Worm (Caenorhabditis elegans): ENCODE measurements around the gene T13H5.1.

DNA sequence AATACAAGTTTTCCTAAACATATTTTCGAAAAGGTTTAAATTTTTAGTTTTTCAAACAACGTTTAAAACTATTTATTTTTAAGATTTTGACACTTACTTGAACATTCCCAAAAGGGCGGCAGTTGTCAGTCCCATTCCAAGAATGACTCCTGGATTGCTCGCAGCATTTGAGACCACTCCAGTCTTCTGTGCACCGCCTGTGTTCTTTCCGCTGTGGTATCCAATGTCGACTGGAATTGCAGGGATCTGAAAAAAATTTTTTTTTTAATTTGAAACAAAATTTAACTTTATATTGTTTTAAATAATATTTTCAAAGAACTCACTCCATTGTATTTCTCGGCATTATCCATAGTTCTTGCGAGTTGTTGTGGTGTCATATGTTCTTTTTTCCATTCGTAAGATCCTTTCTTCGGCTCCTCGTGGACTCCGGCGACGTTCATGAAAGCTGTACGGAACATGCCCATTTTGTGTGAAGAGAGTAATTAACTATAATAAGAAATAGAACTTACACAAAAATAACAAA, 27.1 kb downstream of the T13H5.1 start, which contains the start of gene M05D6.5:
- TF ChIP-seq klf-2 (GFP tag; conservative IDR thresholded peaks at IDR 0.05) (no peak), ref-1 (GFP tag; conservative IDR thresholded peaks at IDR 0.05) (no peak), T22C8.4 (GFP tag; IDR thresholded peaks at IDR 0.05) (no peak), flt-1 (GFP tag; IDR thresholded peaks at IDR 0.05) (no peak), ztf-29 (GFP tag; IDR thresholded peaks at IDR 0.05) (no peak), ztf-23 (GFP tag; IDR thresholded peaks at IDR 0.05) (no peak)

Measured in whole organism, midembryonic.